In the genomic region with DNA sequence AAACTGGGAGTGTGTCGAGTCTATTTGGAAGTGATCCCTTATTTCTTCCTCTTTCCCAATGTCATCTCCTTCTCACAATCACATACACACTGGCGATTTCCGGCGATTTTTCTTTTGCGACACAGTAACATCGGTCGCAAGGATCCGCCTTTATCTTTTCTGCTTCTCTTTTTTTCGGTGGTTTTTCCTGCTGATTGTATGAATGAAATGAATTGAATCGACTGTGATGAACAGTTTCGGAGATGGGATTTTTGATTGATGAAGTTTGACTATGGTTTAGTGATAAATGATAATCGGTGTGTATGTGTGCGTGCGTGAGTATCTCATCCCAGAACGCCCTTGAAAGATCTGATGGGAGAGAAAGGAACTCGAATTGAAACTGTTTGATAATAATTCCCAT, we compare ENCODE assay signal across 5 worm cellular contexts.
A peak's percentile ranks its signal among the peaks of the same experiment; 100 is the strongest.
TF ChIP-seq lines count a peak whose summit lies in the region.

No protein-coding gene starts in this region.

TF ChIP-seq in whole organism, L1 larva, 84 proteins besides CTCF, POLR2A, EP300 and RAD21 (continues in another document):
- TF ChIP-seq lin-14 (GFP tag; optimal IDR thresholded peaks at IDR 0.05; lab: Kevin White, UChicago) (peak; percentile 61), nhr-19 (GFP tag; conservative IDR thresholded peaks at IDR 0.05; lab: Robert Waterston, UW) (peak; percentile 11), lsy-2 (tag; optimal IDR thresholded peaks at IDR 0.05; lab: Kevin White, UChicago) (peak; percentile 13 to 36), nhr-71 (tag; optimal IDR thresholded peaks at IDR 0.05; lab: Kevin White, UChicago) (peak; percentile 28), nhr-20 (tag; optimal IDR thresholded peaks at IDR 0.05; lab: Kevin White, UChicago) (peak; percentile 47), nhr-47 (tag; optimal IDR thresholded peaks at IDR 0.05; lab: Kevin White, UChicago) (peak; percentile 38), elt-3 (tag; optimal IDR thresholded peaks at IDR 0.05; lab: Kevin White, UChicago) (peak in 3 of 6 experiments; percentile 39 to 84 (median 62)), nhr-90 (tag; optimal IDR thresholded peaks at IDR 0.05; lab: Kevin White, UChicago; ENCODE audit: poor library complexity) (peak; percentile 36), zip-4 (GFP tag; optimal IDR thresholded peaks at IDR 0.05; lab: Kevin White, UChicago) (no peak), xbp-1 (tag; optimal IDR thresholded peaks at IDR 0.05; lab: Kevin White, UChicago) (no peak), ztf-4 (tag; optimal IDR thresholded peaks at IDR 0.05; lab: Kevin White, UChicago) (peak; percentile 8), sup-37 (GFP tag; optimal IDR thresholded peaks at IDR 0.05; lab: Kevin White, UChicago) (no peak), nhr-84 (tag; optimal IDR thresholded peaks at IDR 0.05; lab: Kevin White, UChicago) (no peak), blmp-1 (tag; optimal IDR thresholded peaks at IDR 0.05; lab: Kevin White, UChicago) (peak; percentile 84), F16B12.6 (tag; optimal IDR thresholded peaks at IDR 0.05; lab: Kevin White, UChicago) (no peak), aly-2 (tag; optimal IDR thresholded peaks at IDR 0.05; lab: Kevin White, UChicago) (no peak), ama-1 (optimal IDR thresholded peaks at IDR 0.05; lab: Kevin White, UChicago) (peak; percentile 77)

TF ChIP-seq in whole organism, L2 larva, 48 proteins besides CTCF, POLR2A, EP300 and RAD21:
- TF ChIP-seq egl-27 (tag; optimal IDR thresholded peaks at IDR 0.05; lab: Kevin White, UChicago) (peak; percentile 18), sma-3 (GFP tag; optimal IDR thresholded peaks at IDR 0.05; lab: Kevin White, UChicago) (peak; percentile 62), nhr-21 (tag; optimal IDR thresholded peaks at IDR 0.05; lab: Kevin White, UChicago) (peak; percentile 80), ama-1 (optimal IDR thresholded peaks at IDR 0.05; lab: Kevin White, UChicago) (peak; percentile 57), blmp-1 (tag; optimal IDR thresholded peaks at IDR 0.05; lab: Kevin White, UChicago; ENCODE audit: insufficient read depth) (peak; percentile 2), nhr-77 (tag; optimal IDR thresholded peaks at IDR 0.05; lab: Kevin White, UChicago) (no peak), nhr-25 (tag; optimal IDR thresholded peaks at IDR 0.05; lab: Kevin White, UChicago) (peak; percentile 41), ztf-1 (GFP tag; conservative IDR thresholded peaks at IDR 0.05; lab: Robert Waterston, UW) (no peak), sma-9 (GFP tag; optimal IDR thresholded peaks at IDR 0.05; lab: Kevin White, UChicago) (peak; percentile 58), sma-9 (tag; optimal IDR thresholded peaks at IDR 0.05; lab: Kevin White, UChicago) (no peak)

TF ChIP-seq in whole organism, L3 larva, 47 proteins besides CTCF, POLR2A, EP300 and RAD21 (continues in another document):
- no peak for TF ChIP-seq egl-5 (tag; optimal IDR thresholded peaks at IDR 0.05; lab: Kevin White, UChicago)
- no peak for TF ChIP-seq egl-27 (tag; optimal IDR thresholded peaks at IDR 0.05; lab: Kevin White, UChicago)
- TF ChIP-seq pqm-1 (tag; optimal IDR thresholded peaks at IDR 0.05; lab: Kevin White, UChicago): no peak
- TF ChIP-seq ceh-28 (tag; optimal IDR thresholded peaks at IDR 0.05; lab: Kevin White, UChicago): no peak
- no peak for TF ChIP-seq zag-1 (tag; optimal IDR thresholded peaks at IDR 0.05; lab: Kevin White, UChicago)
- TF ChIP-seq nfya-1 (tag; optimal IDR thresholded peaks at IDR 0.05; lab: Kevin White, UChicago; ENCODE audit: insufficient read depth): no peak
- TF ChIP-seq fos-1 (tag; optimal IDR thresholded peaks at IDR 0.05; lab: Kevin White, UChicago): no peak
- no peak for TF ChIP-seq sea-2 (GFP tag; optimal IDR thresholded peaks at IDR 0.05; lab: Kevin White, UChicago)
- no peak for TF ChIP-seq nhr-76 (tag; optimal IDR thresholded peaks at IDR 0.05; lab: Kevin White, UChicago)
- TF ChIP-seq mdl-1 (tag; optimal IDR thresholded peaks at IDR 0.05; lab: Kevin White, UChicago): peak; percentile 14
- TF ChIP-seq unc-39 (tag; optimal IDR thresholded peaks at IDR 0.05; lab: Kevin White, UChicago): no peak
- no peak for TF ChIP-seq eor-1 (tag; optimal IDR thresholded peaks at IDR 0.05; lab: Kevin White, UChicago)
- TF ChIP-seq tbx-2 (tag; optimal IDR thresholded peaks at IDR 0.05; lab: Kevin White, UChicago): no peak
- no peak for TF ChIP-seq lsy-12 (tag; optimal IDR thresholded peaks at IDR 0.05; lab: Kevin White, UChicago)
- TF ChIP-seq mml-1 (tag; optimal IDR thresholded peaks at IDR 0.05; lab: Kevin White, UChicago): no peak
- TF ChIP-seq elt-2 (tag; optimal IDR thresholded peaks at IDR 0.05; lab: Kevin White, UChicago): no peak
- TF ChIP-seq snpc-4 (tag; optimal IDR thresholded peaks at IDR 0.05; lab: Kevin White, UChicago): no peak
- TF ChIP-seq nhr-25 (tag; optimal IDR thresholded peaks at IDR 0.05; lab: Kevin White, UChicago): no peak
- TF ChIP-seq ceh-9 (tag; optimal IDR thresholded peaks at IDR 0.05; lab: Kevin White, UChicago): no peak
- TF ChIP-seq nhr-67 (tag; optimal IDR thresholded peaks at IDR 0.05; lab: Kevin White, UChicago): no peak
- no peak for TF ChIP-seq nhr-12 (tag; optimal IDR thresholded peaks at IDR 0.05; lab: Kevin White, UChicago)
- TF ChIP-seq ceh-82 (tag; optimal IDR thresholded peaks at IDR 0.05; lab: Kevin White, UChicago): no peak

TF ChIP-seq in whole organism, L4 larva, 104 proteins besides CTCF, POLR2A, EP300 and RAD21:
- no peak for TF ChIP-seq F10B5.3 (tag; optimal IDR thresholded peaks at IDR 0.05; lab: Kevin White, UChicago)
- no peak for TF ChIP-seq nhr-41 (GFP tag; IDR thresholded peaks at IDR 0.05; lab: Robert Waterston, UW)
- peak; percentile 73 for TF ChIP-seq ama-1 (optimal IDR thresholded peaks at IDR 0.05; lab: Kevin White, UChicago)
- TF ChIP-seq nhr-28 (tag; optimal IDR thresholded peaks at IDR 0.05; lab: Kevin White, UChicago): peak; percentile 52
- no peak for TF ChIP-seq nhr-42 (GFP tag; IDR thresholded peaks at IDR 0.05; lab: Robert Waterston, UW)
- no peak for TF ChIP-seq lin-15B (tag; optimal IDR thresholded peaks at IDR 0.05; lab: Kevin White, UChicago)
- no peak for TF ChIP-seq nhr-102 (tag; optimal IDR thresholded peaks at IDR 0.05; lab: Kevin White, UChicago)
- no peak for TF ChIP-seq set-16 (GFP tag; IDR thresholded peaks at IDR 0.05; lab: Robert Waterston, UW)
- no peak for TF ChIP-seq F26F4.8 (GFP tag; conservative IDR thresholded peaks at IDR 0.05; lab: Robert Waterston, UW)
- TF ChIP-seq T26A8.4 (GFP tag; IDR thresholded peaks at IDR 0.05; lab: Robert Waterston, UW): no peak
- TF ChIP-seq Y75B8A.6 (GFP tag; IDR thresholded peaks at IDR 0.05; lab: Robert Waterston, UW): no peak
- TF ChIP-seq F49E8.2 (tag; optimal IDR thresholded peaks at IDR 0.05; lab: Kevin White, UChicago; ENCODE audit: borderline replicate concordance): no peak
- TF ChIP-seq zip-2 (tag; optimal IDR thresholded peaks at IDR 0.05; lab: Kevin White, UChicago): no peak
- no peak for TF ChIP-seq lin-1 (GFP tag; IDR thresholded peaks at IDR 0.05; lab: Robert Waterston, UW)
- peak; percentile 89 for TF ChIP-seq aha-1 (tag; lab: Kevin White, UChicago)
- no peak for TF ChIP-seq lin-29 (GFP tag; IDR thresholded peaks at IDR 0.05; lab: Robert Waterston, UW)
- TF ChIP-seq lin-39 (tag; optimal IDR thresholded peaks at IDR 0.05; lab: Kevin White, UChicago): no peak
- peak; percentile 38 for TF ChIP-seq nhr-25 (tag; optimal IDR thresholded peaks at IDR 0.05; lab: Kevin White, UChicago; ENCODE audit: borderline replicate concordance, insufficient read depth)
- TF ChIP-seq unc-39 (tag; optimal IDR thresholded peaks at IDR 0.05; lab: Kevin White, UChicago): no peak
- TF ChIP-seq mxl-3 (GFP tag; optimal IDR thresholded peaks at IDR 0.05; lab: Kevin White, UChicago): peak; percentile 39
- TF ChIP-seq daf-19 (GFP tag; conservative IDR thresholded peaks at IDR 0.05; lab: Robert Waterston, UW): no peak
- TF ChIP-seq nhr-76 (tag; optimal IDR thresholded peaks at IDR 0.05; lab: Kevin White, UChicago): no peak
- TF ChIP-seq hlh-11 (tag; optimal IDR thresholded peaks at IDR 0.05; lab: Kevin White, UChicago): peak; percentile 68
- TF ChIP-seq F44E2.7 (GFP tag; IDR thresholded peaks at IDR 0.05; lab: Robert Waterston, UW): no peak

TF ChIP-seq in whole organism, young adult, 124 proteins besides CTCF, POLR2A, EP300 and RAD21:
- TF ChIP-seq somi-1 (GFP tag; optimal IDR thresholded peaks at IDR 0.05; lab: Kevin White, UChicago): no peak
- peak; percentile 39 for TF ChIP-seq ZK185.1 (tag; optimal IDR thresholded peaks at IDR 0.05; lab: Kevin White, UChicago; ENCODE audit: poor library complexity, severe bottlenecking)
- no peak for TF ChIP-seq akir-1 (GFP tag; optimal IDR thresholded peaks at IDR 0.05; lab: Kevin White, UChicago)
- no peak for TF ChIP-seq let-526 (GFP tag; IDR thresholded peaks at IDR 0.05; lab: Robert Waterston, UW)
- TF ChIP-seq Y53G8AR.9 (GFP tag; conservative IDR thresholded peaks at IDR 0.05; lab: Robert Waterston, UW): 0 out of 2 replicates have a peak, but pooled peaks have one; percentile 19
TF ChIP-seq in whole organism, young adult: peak in this region for 2.
